Worm (Caenorhabditis elegans) whole organism, L2 larva: ENCODE results near the gene pfas-1.

Experiments used
- C34F6.9 ChIP-seq: fragments of 150-350 bp; optimal IDR thresholded peaks from 2 replicates; lab custom pipeline; 2014; ENCODE audit warnings: missing biosample characterization, missing genetic modification characterization
- F13H6.1 ChIP-seq: sonication (generic microtip); optimal IDR thresholded peaks from 2 replicates; lab custom pipeline; 2016; ENCODE audit warnings: missing genetic modification characterization, missing compliant biosample characterization
- R02D3.7 ChIP-seq: fragments of 150-350 bp; optimal IDR thresholded peaks from 2 replicates; lab custom pipeline; 2014; ENCODE audit warnings: missing biosample characterization, missing genetic modification characterization
- ZK546.5 ChIP-seq: sonication (generic microtip); optimal IDR thresholded peaks from 2 replicates; lab custom pipeline; 2017; ENCODE audit warnings: missing biosample characterization, missing genetic modification characterization
- aly-2 ChIP-seq: fragments of 150-350 bp; optimal IDR thresholded peaks from 2 replicates; lab custom pipeline; 2014; ENCODE audit warnings: missing biosample characterization, missing genetic modification characterization
- ama-1 ChIP-seq: fragments of 150-350 bp; optimal IDR thresholded peaks from 2 replicates; lab custom pipeline; 2018; ENCODE audit warnings: inconsistent platforms
- ceh-16 ChIP-seq: fragments of 150-350 bp; optimal IDR thresholded peaks from 2 replicates; lab custom pipeline; 2014; ENCODE audit warnings: missing biosample characterization, missing genetic modification characterization
- ceh-82 ChIP-seq: fragments of 150-350 bp; optimal IDR thresholded peaks from 2 replicates; lab custom pipeline; 2014; ENCODE audit warnings: missing biosample characterization, missing genetic modification characterization
- crh-2 ChIP-seq: sonication (generic microtip); optimal IDR thresholded peaks from 2 replicates; lab custom pipeline; 2017; ENCODE audit warnings: missing biosample characterization, missing genetic modification characterization
- egl-27 ChIP-seq: sonication (generic microtip); optimal IDR thresholded peaks from 3 replicates; lab custom pipeline; 2017; ENCODE audit warnings: missing biosample characterization, missing genetic modification reagents, missing genetic modification characterization
- elt-1 ChIP-seq: fragments of 150-350 bp; optimal IDR thresholded peaks from 2 replicates; lab custom pipeline; 2014; ENCODE audit warnings: missing biosample characterization, missing genetic modification characterization
- elt-3 ChIP-seq: sonication (generic microtip); optimal IDR thresholded peaks from 2 replicates; lab custom pipeline; 2017; ENCODE audit warnings: missing biosample characterization, missing genetic modification characterization
- fos-1 ChIP-seq: fragments of 150-350 bp; optimal IDR thresholded peaks from 2 replicates; lab custom pipeline; 2014; ENCODE audit warnings: missing biosample characterization, missing genetic modification characterization
- gmeb-1 ChIP-seq: fragments of 150-350 bp; optimal IDR thresholded peaks from 2 replicates; lab custom pipeline; 2014; ENCODE audit warnings: missing biosample characterization, missing genetic modification characterization
- lin-11 ChIP-seq: fragments of 150-350 bp; sonication (generic microtip); optimal IDR thresholded peaks from 2 replicates; lab custom pipeline; 2014; ENCODE audit warnings: missing biosample characterization, missing genetic modification characterization, inconsistent platforms, mixed read lengths
- lin-13 ChIP-seq: fragments of 150-350 bp; optimal IDR thresholded peaks from 2 replicates; lab custom pipeline; 2014; ENCODE audit warnings: missing biosample characterization, missing genetic modification reagents, missing genetic modification characterization
- lsy-2 ChIP-seq, 2 experiments: fragments of 150-350 bp in 1 of 2; sonication (generic microtip) in 1 of 2; optimal IDR thresholded peaks; 2 replicates each; lab custom pipeline; 2014 to 2017; ENCODE audit warnings: missing biosample characterization in 2 of 2, missing genetic modification characterization in 2 of 2
- mab-5 ChIP-seq: fragments of 150-350 bp; optimal IDR thresholded peaks from 2 replicates; lab custom pipeline; 2014; ENCODE audit warnings: missing biosample characterization, missing genetic modification characterization
- mdl-1 ChIP-seq, 2 experiments: fragments of 150-350 bp in 1 of 2; sonication (generic microtip) in 1 of 2; optimal IDR thresholded peaks; 2 replicates each; lab custom pipeline; 2017; ENCODE audit warnings: missing biosample characterization in 2 of 2, missing genetic modification characterization in 2 of 2
- nhr-10 ChIP-seq: sonication (generic microtip); optimal IDR thresholded peaks from 2 replicates; lab custom pipeline; 2017; ENCODE audit warnings: missing biosample characterization, missing genetic modification characterization
- nhr-129 ChIP-seq: fragments of 150-350 bp; optimal IDR thresholded peaks from 2 replicates; lab custom pipeline; 2014; ENCODE audit warnings: missing biosample characterization, missing genetic modification characterization
- nhr-23 ChIP-seq: fragments of 150-350 bp; optimal IDR thresholded peaks from 2 replicates; lab custom pipeline; 2014; ENCODE audit warnings: missing biosample characterization, missing genetic modification reagents, missing genetic modification characterization
- nhr-237 ChIP-seq: fragments of 150-350 bp; optimal IDR thresholded peaks from 2 replicates; lab custom pipeline; 2014; ENCODE audit warnings: missing biosample characterization, missing genetic modification characterization
- nhr-6 ChIP-seq: fragments of 150-350 bp; optimal IDR thresholded peaks from 2 replicates; lab custom pipeline; 2014; ENCODE audit warnings: missing biosample characterization, missing genetic modification characterization
- nhr-77 ChIP-seq: fragments of 150-350 bp; optimal IDR thresholded peaks from 2 replicates; lab custom pipeline; 2014; ENCODE audit warnings: missing biosample characterization, missing genetic modification characterization
- sem-4 ChIP-seq: fragments of 150-350 bp; optimal IDR thresholded peaks from 2 replicates; lab custom pipeline; 2014; ENCODE audit warnings: missing biosample characterization, missing genetic modification reagents, missing genetic modification characterization
- sma-3 ChIP-seq: sonication (generic microtip); optimal IDR thresholded peaks from 2 replicates; lab custom pipeline; 2016; ENCODE audit warnings: missing genetic modification reagents, missing genetic modification characterization, missing compliant biosample characterization
- sma-9 ChIP-seq, 2 experiments: fragments of 150-350 bp in 1 of 2; sonication (generic microtip) in 1 of 2; optimal IDR thresholded peaks; 2 replicates each; lab custom pipeline; 2014 to 2016; ENCODE audit warnings: missing genetic modification characterization in 2 of 2, mild to moderate bottlenecking in 1 of 2, missing biosample characterization in 1 of 2, missing compliant biosample characterization in 1 of 2, missing genetic modification reagents in 1 of 2, moderate library complexity in 1 of 2
- snpc-4 ChIP-seq: fragments of 150-350 bp; optimal IDR thresholded peaks from 2 replicates; lab custom pipeline; 2014; ENCODE audit warnings: missing biosample characterization, missing genetic modification characterization
- unc-39 ChIP-seq: fragments of 150-350 bp; optimal IDR thresholded peaks from 2 replicates; lab custom pipeline; 2014; ENCODE audit warnings: missing biosample characterization, missing genetic modification characterization
- unc-55 ChIP-seq: fragments of 150-350 bp; sonication (generic microtip); optimal IDR thresholded peaks from 3 replicates; lab custom pipeline; 2014; ENCODE audit warnings: missing biosample characterization, missing genetic modification reagents, missing genetic modification characterization
- unc-62 ChIP-seq: fragments of 150-350 bp; optimal IDR thresholded peaks from 2 replicates; lab custom pipeline; 2014; ENCODE audit warnings: missing biosample characterization, missing genetic modification reagents, missing genetic modification characterization
- ztf-1 ChIP-seq: fragments of 200-800 bp; sonication (Bioruptor generic); conservative IDR thresholded peaks from 2 replicates; pipeline ENCODE4 v1.3.6; 2022; ENCODE audit warnings: missing genetic modification characterization, missing compliant biosample characterization
- ztf-11 ChIP-seq: sonication (generic microtip); optimal IDR thresholded peaks from 2 replicates; lab custom pipeline; 2017; ENCODE audit warnings: missing biosample characterization, missing genetic modification characterization
- ztf-4 ChIP-seq: fragments of 150-350 bp; optimal IDR thresholded peaks from 2 replicates; lab custom pipeline; 2014; ENCODE audit warnings: missing biosample characterization, missing genetic modification characterization

The pfas-1 gene

ce11 chrIII:4587177-4587576, 55.9 kb downstream of the pfas-1 start, which contains the start of the genes F35G12.7 and smc-4 (continued):
- TF ChIP-seq mab-5 (tag; lab: Kevin White, UChicago) (no peak), nhr-23 (no peak), ceh-16 (tag; lab: Kevin White, UChicago) (no peak), elt-3 (tag; lab: Kevin White, UChicago) (no peak), fos-1 (tag; lab: Kevin White, UChicago) (peak; percentile 31), gmeb-1 (tag; lab: Kevin White, UChicago) (peak; percentile 81), F13H6.1 (peak; percentile 33), unc-62 (GFP tag; lab: Kevin White, UChicago) (no peak), lin-13 (no peak)
- TF ChIP-seq, all 48 proteins: peak for 12

ce11 chrIII:4584068-4584566, 59.0 kb downstream of the pfas-1 start, which contains the start of gene F35G12.5:
TSS of gene F35G12.5 (plus strand) at chrIII:4584118.
- no peak for TF ChIP-seq mdl-1 (tag; optimal IDR thresholded peaks at IDR 0.05; lab: Kevin White, UChicago)
- TF ChIP-seq unc-55: no peak
- no peak for TF ChIP-seq snpc-4 (tag; lab: Kevin White, UChicago)
- no peak for TF ChIP-seq ztf-1 (GFP tag; lab: Robert Waterston, UW)
- TF ChIP-seq F13H6.1: no peak
- TF ChIP-seq sma-3 (GFP tag; lab: Kevin White, UChicago): no peak
- TF ChIP-seq lin-13: no peak
- no peak for TF ChIP-seq nhr-129 (tag; lab: Kevin White, UChicago)
- no peak for TF ChIP-seq aly-2 (tag; lab: Kevin White, UChicago)
- no peak for TF ChIP-seq crh-2 (tag; lab: Kevin White, UChicago)
- TF ChIP-seq ztf-4 (tag; lab: Kevin White, UChicago): no peak
- no peak for TF ChIP-seq nhr-10 (tag; lab: Kevin White, UChicago)
- no peak for TF ChIP-seq ceh-82 (tag; lab: Kevin White, UChicago)
- TF ChIP-seq, all 48 proteins: peak for 0

ce11 chrIII:4581495-4581894, 61.6 kb downstream of the pfas-1 start, which contains the start of gene F35G12.12:
TSS of gene F35G12.12 (plus strand) at chrIII:4581795.
- TF ChIP-seq ztf-4 (tag; lab: Kevin White, UChicago): no peak
- TF ChIP-seq ama-1 (lab: Kevin White, UChicago): no peak
- no peak for TF ChIP-seq nhr-6 (tag; lab: Kevin White, UChicago)
- no peak for TF ChIP-seq nhr-23
- no peak for TF ChIP-seq nhr-10 (tag; lab: Kevin White, UChicago)
- no peak for TF ChIP-seq crh-2 (tag; lab: Kevin White, UChicago)
- no peak for TF ChIP-seq egl-27 (tag; lab: Kevin White, UChicago)
- no peak for TF ChIP-seq R02D3.7 (tag; lab: Kevin White, UChicago)
- TF ChIP-seq unc-39 (tag; lab: Kevin White, UChicago): no peak
- TF ChIP-seq sma-9 (GFP tag; optimal IDR thresholded peaks at IDR 0.05; lab: Kevin White, UChicago): no peak
- no peak for TF ChIP-seq sma-9 (tag; optimal IDR thresholded peaks at IDR 0.05; lab: Kevin White, UChicago)
- TF ChIP-seq ztf-11 (tag; lab: Kevin White, UChicago): no peak
- no peak for TF ChIP-seq elt-1 (tag; lab: Kevin White, UChicago)
- no peak for TF ChIP-seq sem-4

- no peak for TF ChIP-seq ztf-11 (tag; lab: Kevin White, UChicago)
- peak; percentile 70 for TF ChIP-seq unc-55
- no peak for TF ChIP-seq ceh-82 (tag; lab: Kevin White, UChicago)
- peak; percentile 23 for TF ChIP-seq lin-11 (tag; lab: Kevin White, UChicago)
- TF ChIP-seq mab-5 (tag; lab: Kevin White, UChicago): no peak
- TF ChIP-seq nhr-237 (tag; lab: Kevin White, UChicago): no peak
- TF ChIP-seq lsy-2 (tag; optimal IDR thresholded peaks at IDR 0.05; lab: Kevin White, UChicago): peak in 1 of 2 experiments; percentile 61
- no peak for TF ChIP-seq ceh-16 (tag; lab: Kevin White, UChicago)
- TF ChIP-seq crh-2 (tag; lab: Kevin White, UChicago): peak; percentile 26
- TF ChIP-seq sma-3 (GFP tag; lab: Kevin White, UChicago): peak; percentile 10
- no peak for TF ChIP-seq ama-1 (lab: Kevin White, UChicago)
- peak; percentile 42 for TF ChIP-seq F13H6.1
- peak; percentile 4 for TF ChIP-seq gmeb-1 (tag; lab: Kevin White, UChicago)
- no peak for TF ChIP-seq ZK546.5 (tag; lab: Kevin White, UChicago)
- TF ChIP-seq nhr-77 (tag; lab: Kevin White, UChicago): no peak
- TF ChIP-seq ztf-4 (tag; lab: Kevin White, UChicago): no peak
- peak; percentile 58 for TF ChIP-seq C34F6.9 (tag; lab: Kevin White, UChicago)
- TF ChIP-seq, all 48 proteins: peak for 8
Measured at ce11 chrIII:4578385-4578903, 64.7 kb downstream of the pfas-1 start, which contains the start of the genes sel-5 and wdr-48. TSS of gene sel-5 (minus strand) at chrIII:4578437. TSS of gene wdr-48 (plus strand) at chrIII:4578853.
